Worm (Caenorhabditis elegans) whole organism, midembryonic: ENCODE data around the gene rpt-4.

ENCODE experiments used
- T22C8.4 ChIP-seq: fragments of 200-800 bp; sonication (Bioruptor generic); IDR thresholded peaks from 2 replicates; pipeline ENCODE4 v1.3.6; 2022; ENCODE audit warnings: missing genetic modification characterization, missing compliant biosample characterization
- cog-1 ChIP-seq: sonication (generic microtip); optimal IDR thresholded peaks from 2 replicates; lab custom pipeline; 2016; ENCODE audit warnings: missing genetic modification characterization, missing compliant biosample characterization
- flt-1 ChIP-seq: fragments of 200-800 bp; sonication (Bioruptor generic); IDR thresholded peaks from 2 replicates; pipeline ENCODE4 v1.3.6; 2022; ENCODE audit warnings: missing genetic modification characterization, missing compliant biosample characterization
- klf-2 ChIP-seq: fragments of 200-800 bp; sonication (Bioruptor generic); conservative IDR thresholded peaks from 2 replicates; pipeline ENCODE4 v1.3.6; 2022; ENCODE audit warnings: missing genetic modification reagents, missing genetic modification characterization, missing compliant biosample characterization
- med-1 ChIP-seq: sonication (generic microtip); optimal IDR thresholded peaks from 2 replicates; lab custom pipeline; 2017; ENCODE audit warnings: missing genetic modification characterization, mild to moderate bottlenecking, missing compliant biosample characterization, antibody characterized with exemption, missing genetic modification reagents; ENCODE audit not compliant: insufficient read depth
- ref-1 ChIP-seq: fragments of 200-800 bp; sonication (Bioruptor generic); conservative IDR thresholded peaks from 2 replicates; pipeline ENCODE4 v1.3.6; 2022; ENCODE audit warnings: missing genetic modification reagents, missing genetic modification characterization, missing compliant biosample characterization
- tab-1 ChIP-seq: fragments of 200-800 bp; sonication (Bioruptor generic); IDR thresholded peaks from 2 replicates; pipeline ENCODE4 v1.3.6; 2022; ENCODE audit warnings: missing genetic modification characterization, missing compliant biosample characterization
- ztf-23 ChIP-seq: fragments of 200-800 bp; sonication (Bioruptor generic); IDR thresholded peaks from 2 replicates; pipeline ENCODE4 v1.3.6; 2022; ENCODE audit warnings: missing genetic modification reagents, missing genetic modification characterization, missing compliant biosample characterization
- ztf-29 ChIP-seq: fragments of 200-800 bp; sonication (Bioruptor generic); IDR thresholded peaks from 2 replicates; pipeline ENCODE4 v1.3.6; 2022; ENCODE audit warnings: missing genetic modification reagents, missing genetic modification characterization, missing compliant biosample characterization

Gene rpt-4

DNA sequence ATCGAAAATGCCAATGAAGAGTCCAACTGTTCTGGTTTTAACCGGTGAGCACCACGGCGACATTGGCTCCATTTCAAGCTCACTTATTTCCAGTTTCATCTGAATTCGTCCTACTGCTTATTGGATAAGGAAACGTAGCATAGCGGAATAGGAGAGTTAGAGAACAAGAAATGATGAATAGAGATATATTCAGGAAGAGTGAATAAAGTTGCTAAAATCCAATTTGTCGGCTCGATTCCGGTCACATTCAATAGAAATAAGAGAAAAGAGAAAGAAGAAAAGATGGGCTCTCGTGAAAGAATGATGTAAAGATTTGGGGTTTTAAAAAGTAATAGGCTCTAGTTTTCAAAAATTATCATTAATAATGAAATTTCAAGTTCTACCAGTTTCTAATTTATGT, 27.3 kb upstream of the rpt-4 start:
- TF ChIP-seq med-1 (GFP tag; lab: Kevin White, UChicago) (no peak), T22C8.4 (GFP tag; lab: Robert Waterston, UW) (no peak), klf-2 (GFP tag; lab: Robert Waterston, UW) (no peak), tab-1 (GFP tag; lab: Robert Waterston, UW) (no peak), flt-1 (GFP tag; lab: Robert Waterston, UW) (no peak), ref-1 (no peak), ztf-23 (GFP tag; lab: Robert Waterston, UW) (no peak), ztf-29 (GFP tag; lab: Robert Waterston, UW) (no peak), cog-1 (tag; lab: Kevin White, UChicago) (no peak)

DNA sequence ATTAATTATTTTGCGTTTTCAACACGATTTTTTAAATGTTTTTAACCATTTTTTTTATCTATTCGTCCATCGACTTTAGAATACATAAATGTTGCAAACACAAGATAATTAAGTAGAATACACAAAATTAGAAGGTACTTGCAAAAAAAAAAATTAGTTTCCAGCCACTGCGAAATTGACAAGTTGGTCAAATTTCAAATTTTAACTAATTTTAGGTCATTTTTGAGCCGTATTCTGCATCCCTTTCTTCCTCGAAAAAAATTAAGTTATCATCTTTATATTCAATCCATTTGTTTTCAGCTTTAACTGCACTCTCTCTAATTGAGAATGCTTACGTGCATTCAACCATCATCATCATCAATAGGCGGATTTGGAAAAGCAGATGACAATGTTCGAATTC, 23.3 kb upstream of the rpt-4 start, which contains the start of gene egl-26:
TSS of gene egl-26 (plus strand) at position 301 of the 400 bp plus-strand sequence.
- TF ChIP-seq flt-1 (GFP tag; lab: Robert Waterston, UW), result no peak
- no peak for TF ChIP-seq klf-2 (GFP tag; lab: Robert Waterston, UW)
- TF ChIP-seq ztf-29 (GFP tag; lab: Robert Waterston, UW), result no peak
- no peak for TF ChIP-seq tab-1 (GFP tag; lab: Robert Waterston, UW)
- no peak for TF ChIP-seq T22C8.4 (GFP tag; lab: Robert Waterston, UW)
- TF ChIP-seq cog-1 (tag; lab: Kevin White, UChicago), result no peak
- no peak for TF ChIP-seq med-1 (GFP tag; lab: Kevin White, UChicago)
- TF ChIP-seq ztf-23 (GFP tag; lab: Robert Waterston, UW), result no peak
- no peak for TF ChIP-seq ref-1

DNA sequence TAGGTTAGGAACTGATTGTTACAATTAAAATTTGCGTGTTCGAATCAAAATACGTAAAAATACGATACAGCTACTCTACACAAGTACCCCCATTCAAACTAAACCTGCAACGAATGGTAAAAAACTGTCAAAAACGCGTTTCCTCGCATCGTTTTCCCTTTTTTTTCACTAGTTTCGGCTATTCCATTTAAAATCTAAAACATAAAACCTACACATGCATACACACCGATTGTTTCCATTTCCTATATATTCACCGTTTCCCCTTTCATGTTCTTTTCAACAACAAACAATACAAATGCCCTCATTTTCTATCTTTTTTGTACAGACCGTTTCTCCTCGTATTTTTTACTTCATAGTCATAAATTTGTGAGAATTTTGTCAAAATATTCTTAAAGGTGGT, 22.7 kb upstream of the rpt-4 start:
- TF ChIP-seq T22C8.4 (GFP tag; lab: Robert Waterston, UW), result no peak
- no peak for TF ChIP-seq ztf-29 (GFP tag; lab: Robert Waterston, UW)
- no peak for TF ChIP-seq med-1 (GFP tag; lab: Kevin White, UChicago)
- TF ChIP-seq ref-1, result no peak
- no peak for TF ChIP-seq flt-1 (GFP tag; lab: Robert Waterston, UW)
- no peak for TF ChIP-seq tab-1 (GFP tag; lab: Robert Waterston, UW)
- TF ChIP-seq cog-1 (tag; lab: Kevin White, UChicago), result no peak
- no peak for TF ChIP-seq klf-2 (GFP tag; lab: Robert Waterston, UW)
- no peak for TF ChIP-seq ztf-23 (GFP tag; lab: Robert Waterston, UW)

DNA sequence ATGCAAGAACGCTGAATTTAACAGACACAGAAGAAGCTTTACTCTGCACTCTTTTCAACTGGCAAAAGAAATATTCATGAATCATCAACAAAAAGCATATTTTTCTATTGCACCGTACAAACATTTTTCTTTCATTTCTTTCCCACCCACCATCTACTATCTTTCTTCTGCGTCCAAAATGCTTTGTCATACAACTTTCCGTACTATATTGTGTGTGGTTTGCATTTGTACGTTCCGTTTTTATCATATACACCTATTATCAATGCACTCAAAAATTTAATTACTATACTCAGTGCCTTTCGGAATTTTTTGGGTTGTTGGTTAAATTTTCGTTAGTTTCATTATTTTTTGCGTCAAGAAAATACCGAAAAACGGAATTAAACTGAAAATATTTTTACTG, 21.6 kb upstream of the rpt-4 start:
- no peak for TF ChIP-seq ztf-29 (GFP tag; lab: Robert Waterston, UW)
- no peak for TF ChIP-seq T22C8.4 (GFP tag; lab: Robert Waterston, UW)
- no peak for TF ChIP-seq tab-1 (GFP tag; lab: Robert Waterston, UW)
- no peak for TF ChIP-seq flt-1 (GFP tag; lab: Robert Waterston, UW)
- TF ChIP-seq cog-1 (tag; lab: Kevin White, UChicago), result no peak
- no peak for TF ChIP-seq ztf-23 (GFP tag; lab: Robert Waterston, UW)
- no peak for TF ChIP-seq med-1 (GFP tag; lab: Kevin White, UChicago)
- no peak for TF ChIP-seq ref-1
- no peak for TF ChIP-seq klf-2 (GFP tag; lab: Robert Waterston, UW)

DNA sequence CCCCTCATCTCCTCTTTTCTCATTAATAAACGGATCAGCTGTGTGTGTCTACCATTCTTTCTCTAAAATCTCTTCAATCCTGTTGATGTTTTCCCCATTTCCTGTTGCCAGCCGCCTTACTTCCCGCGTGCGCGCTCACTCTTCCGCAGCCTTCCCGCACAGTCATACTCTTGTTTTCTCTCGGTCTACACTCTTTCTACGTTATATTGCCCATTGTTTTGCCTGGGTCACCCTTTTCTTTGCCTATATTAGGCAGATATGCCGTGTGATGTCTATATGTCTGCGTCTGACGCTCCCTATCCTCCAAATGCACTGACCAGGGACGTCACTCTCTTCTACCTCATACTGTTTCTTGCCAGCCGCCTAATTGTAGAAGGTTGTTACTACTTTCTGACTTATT, 20.3 kb upstream of the rpt-4 start:
- TF ChIP-seq ztf-29 (GFP tag; lab: Robert Waterston, UW), result no peak
- TF ChIP-seq ztf-23 (GFP tag; lab: Robert Waterston, UW), result no peak
- TF ChIP-seq cog-1 (tag; lab: Kevin White, UChicago), result peak; percentile 90
- TF ChIP-seq T22C8.4 (GFP tag; lab: Robert Waterston, UW), result no peak
- no peak for TF ChIP-seq ref-1
- peak; percentile 62; the same call in 1 of the 2 replicates for TF ChIP-seq flt-1 (GFP tag; lab: Robert Waterston, UW)
- TF ChIP-seq med-1 (GFP tag; lab: Kevin White, UChicago), result no peak

DNA sequence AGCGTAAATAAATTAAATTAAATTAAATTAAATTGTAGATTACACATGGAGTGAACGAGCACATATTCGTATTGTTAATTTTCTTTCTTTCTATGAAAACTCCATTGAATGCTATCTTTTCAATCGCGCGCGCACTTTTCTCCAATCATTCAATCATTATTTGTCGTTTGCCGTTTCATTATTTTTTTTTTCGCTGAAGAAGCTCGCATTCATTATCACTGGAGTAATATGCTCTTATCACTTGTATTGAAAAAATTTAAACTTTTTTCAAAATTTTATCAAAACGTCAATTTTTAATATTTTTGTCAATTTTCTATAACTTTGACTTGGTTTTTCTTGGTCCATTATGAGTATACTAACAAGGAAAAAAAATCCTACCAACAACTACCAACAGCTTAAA, 19.5 kb upstream of the rpt-4 start:
- no peak for TF ChIP-seq flt-1 (GFP tag; lab: Robert Waterston, UW)
- no peak for TF ChIP-seq cog-1 (tag; lab: Kevin White, UChicago)
- no peak for TF ChIP-seq med-1 (GFP tag; lab: Kevin White, UChicago)
- no peak for TF ChIP-seq ztf-29 (GFP tag; lab: Robert Waterston, UW)

DNA sequence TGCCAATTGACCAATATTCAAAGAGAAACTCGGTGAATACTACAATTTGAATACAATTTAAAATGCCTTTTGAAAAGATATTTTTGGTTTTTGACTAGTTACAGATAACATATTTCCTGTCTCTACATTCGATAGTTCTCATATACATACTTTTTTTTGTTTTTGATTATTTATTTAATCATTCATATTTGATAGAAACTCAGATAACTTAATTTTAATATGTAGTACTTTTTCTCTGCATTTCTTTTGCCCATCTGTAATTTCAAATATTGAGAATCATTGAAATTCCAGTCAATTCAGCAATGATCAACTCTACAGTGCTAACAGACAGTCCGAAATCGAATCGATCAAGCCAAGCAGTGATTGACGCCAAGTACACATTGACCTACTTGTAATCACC, 15.0 kb upstream of the rpt-4 start, which contains the start of gene C23H3.2:
TSS of gene C23H3.2 (plus strand) at position 301 of the 400 bp plus-strand sequence.
- TF ChIP-seq ref-1 (no peak), klf-2 (GFP tag; lab: Robert Waterston, UW) (no peak), ztf-23 (GFP tag; lab: Robert Waterston, UW) (no peak), ztf-29 (GFP tag; lab: Robert Waterston, UW) (no peak), flt-1 (GFP tag; lab: Robert Waterston, UW) (no peak), T22C8.4 (GFP tag; lab: Robert Waterston, UW) (no peak), tab-1 (GFP tag; lab: Robert Waterston, UW) (no peak), med-1 (GFP tag; lab: Kevin White, UChicago) (no peak), cog-1 (tag; lab: Kevin White, UChicago) (no peak)

DNA sequence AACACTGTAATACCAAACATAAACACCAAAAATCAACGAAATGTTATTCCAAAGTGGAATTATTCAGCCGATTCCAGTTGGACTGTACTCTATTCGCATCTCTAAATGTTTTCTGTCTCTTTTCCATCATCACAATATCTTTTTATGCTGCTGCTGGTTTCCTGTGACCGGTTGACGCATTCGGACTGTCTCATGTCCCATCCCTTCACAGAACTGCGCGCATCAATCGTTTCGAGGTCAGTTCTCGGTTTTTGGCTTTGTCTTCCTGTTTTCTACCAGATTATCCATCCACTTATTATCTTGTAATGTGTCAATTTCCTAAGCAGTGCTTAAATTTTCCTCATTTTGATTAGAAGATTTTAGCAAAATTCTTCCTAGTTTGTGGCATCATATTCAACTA, 14.0 kb upstream of the rpt-4 start:
- TF ChIP-seq tab-1 (GFP tag; lab: Robert Waterston, UW) (no peak), ref-1 (no peak), med-1 (GFP tag; lab: Kevin White, UChicago) (no peak), T22C8.4 (GFP tag; lab: Robert Waterston, UW) (no peak), klf-2 (GFP tag; lab: Robert Waterston, UW) (no peak), flt-1 (GFP tag; lab: Robert Waterston, UW) (no peak), ztf-23 (GFP tag; lab: Robert Waterston, UW) (no peak), ztf-29 (GFP tag; lab: Robert Waterston, UW) (no peak), cog-1 (tag; lab: Kevin White, UChicago) (no peak)

DNA sequence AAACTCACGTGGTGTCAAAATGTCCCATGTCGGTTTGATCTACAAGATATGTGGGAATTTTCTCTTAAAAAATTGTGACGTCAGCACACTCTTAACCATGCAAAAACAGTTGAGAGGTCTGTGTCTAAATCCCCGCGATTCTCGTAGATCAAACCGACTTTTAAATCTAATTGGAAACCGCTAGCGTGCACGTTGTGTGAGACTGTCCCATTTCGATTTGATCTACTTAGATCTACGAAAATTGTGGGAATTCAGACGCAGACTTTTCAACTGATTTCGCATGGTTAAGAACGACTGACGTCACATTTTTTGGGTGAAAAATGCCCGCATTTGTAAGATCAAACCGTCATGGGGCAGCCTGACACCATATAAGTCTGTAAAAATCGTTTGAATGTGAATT, 11.9 kb upstream of the rpt-4 start:
- TF ChIP-seq cog-1 (tag; lab: Kevin White, UChicago) (no peak), ztf-29 (GFP tag; lab: Robert Waterston, UW) (no peak), klf-2 (GFP tag; lab: Robert Waterston, UW) (no peak), ztf-23 (GFP tag; lab: Robert Waterston, UW) (no peak), ref-1 (no peak), T22C8.4 (GFP tag; lab: Robert Waterston, UW) (no peak), flt-1 (GFP tag; lab: Robert Waterston, UW) (no peak), med-1 (GFP tag; lab: Kevin White, UChicago) (no peak), tab-1 (GFP tag; lab: Robert Waterston, UW) (no peak)
